Worm (Caenorhabditis elegans) whole organism, midembryonic: ENCODE data around the gene deg-3.

Experiments used
- T22C8.4 ChIP-seq: fragments of 200-800 bp; sonication (Bioruptor generic); IDR thresholded peaks from 2 replicates; pipeline ENCODE4 v1.3.6; 2022; ENCODE audit warnings: missing genetic modification characterization, missing compliant biosample characterization
- klf-2 ChIP-seq: fragments of 200-800 bp; sonication (Bioruptor generic); conservative IDR thresholded peaks from 2 replicates; pipeline ENCODE4 v1.3.6; 2022; ENCODE audit warnings: missing genetic modification reagents, missing genetic modification characterization, missing compliant biosample characterization
- tab-1 ChIP-seq: fragments of 200-800 bp; sonication (Bioruptor generic); IDR thresholded peaks from 2 replicates; pipeline ENCODE4 v1.3.6; 2022; ENCODE audit warnings: missing genetic modification characterization, missing compliant biosample characterization

DNA sequence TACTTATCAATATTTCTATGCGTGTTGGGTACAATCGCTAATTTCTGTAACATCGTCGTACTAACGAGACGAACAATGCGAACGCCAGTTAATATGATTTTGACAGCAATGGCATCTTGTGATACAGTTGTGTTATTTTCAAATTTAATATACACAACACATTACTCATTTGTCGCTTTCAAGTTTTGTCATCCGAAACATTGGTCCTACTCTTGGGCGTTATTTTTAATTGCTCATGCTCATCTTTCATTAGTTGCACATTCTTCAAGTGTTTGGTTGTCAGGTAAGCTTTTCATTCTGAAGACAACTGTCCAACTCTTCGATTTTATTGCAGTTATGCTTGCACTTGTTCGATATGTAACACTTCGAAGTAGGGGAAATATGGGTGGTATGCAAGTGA lies 24.2 kb upstream of the deg-3 start:
- TF ChIP-seq T22C8.4 (GFP tag; lab: Robert Waterston, UW) (no peak), tab-1 (GFP tag; lab: Robert Waterston, UW) (no peak), klf-2 (GFP tag; lab: Robert Waterston, UW) (no peak)
